Worm (Caenorhabditis elegans) whole organism, L1 larva: ENCODE data around the gene F55A11.8.

Experiments used
- Y116A8C.19 ChIP-seq: sonication (generic microtip); optimal IDR thresholded peaks from 2 replicates; lab custom pipeline; 2016; ENCODE audit warnings: missing compliant biosample characterization, missing genetic modification characterization, borderline replicate concordance
- aha-1 ChIP-seq: fragments of 150-350 bp; optimal IDR thresholded peaks from 2 replicates; lab custom pipeline; 2014; ENCODE audit warnings: missing biosample characterization, missing genetic modification characterization
- blmp-1 ChIP-seq: fragments of 150-350 bp; optimal IDR thresholded peaks from 2 replicates; lab custom pipeline; 2014; ENCODE audit warnings: missing biosample characterization, missing genetic modification characterization
- jun-1 ChIP-seq: fragments of 150-350 bp; optimal IDR thresholded peaks from 2 replicates; lab custom pipeline; 2014; ENCODE audit warnings: missing biosample characterization, missing genetic modification reagents, missing genetic modification characterization
- lsy-2 ChIP-seq, 2 experiments: fragments of 150-350 bp; optimal IDR thresholded peaks; 2 replicates each; lab custom pipeline; 2014; ENCODE audit warnings: missing biosample characterization in 2 of 2, missing genetic modification characterization in 2 of 2
- nhr-237 ChIP-seq: fragments of 150-350 bp; optimal IDR thresholded peaks from 2 replicates; lab custom pipeline; 2014; ENCODE audit warnings: missing biosample characterization, missing genetic modification characterization
- pqm-1 ChIP-seq: sonication (generic microtip); optimal IDR thresholded peaks from 3 replicates; lab custom pipeline; 2017; ENCODE audit warnings: missing biosample characterization, missing genetic modification characterization
- snpc-4 ChIP-seq: fragments of 150-350 bp; optimal IDR thresholded peaks from 2 replicates; lab custom pipeline; 2014; ENCODE audit warnings: missing biosample characterization, missing genetic modification characterization
- tbx-2 ChIP-seq: sonication (generic microtip); optimal IDR thresholded peaks from 2 replicates; lab custom pipeline; 2016; ENCODE audit warnings: missing genetic modification characterization, missing compliant biosample characterization
- tlp-1 ChIP-seq: fragments of 150-350 bp; optimal IDR thresholded peaks from 2 replicates; lab custom pipeline; 2014; ENCODE audit warnings: missing biosample characterization, missing genetic modification characterization
- unc-62 ChIP-seq: fragments of 150-350 bp; optimal IDR thresholded peaks from 2 replicates; lab custom pipeline; 2014; ENCODE audit warnings: missing biosample characterization, missing genetic modification reagents, missing genetic modification characterization

- no peak for TF ChIP-seq tbx-2 (tag; lab: Kevin White, UChicago)
- no peak for TF ChIP-seq lsy-2 (tag; optimal IDR thresholded peaks at IDR 0.05; lab: Kevin White, UChicago)
- no peak for TF ChIP-seq jun-1 (tag; lab: Kevin White, UChicago)
- TF ChIP-seq blmp-1, result no peak
- TF ChIP-seq snpc-4, result no peak
- TF ChIP-seq tlp-1 (tag; lab: Kevin White, UChicago), result no peak
- no peak for TF ChIP-seq aha-1 (tag; lab: Kevin White, UChicago)
- no peak for TF ChIP-seq unc-62 (GFP tag; lab: Kevin White, UChicago)
- no peak for TF ChIP-seq nhr-237
- TF ChIP-seq Y116A8C.19, result no peak
- TF ChIP-seq pqm-1 (tag; lab: Kevin White, UChicago), result no peak
These were observed 27.6 kb downstream of the F55A11.8 start for ce11 chrV:11815566-11815965.
